Worm (Caenorhabditis elegans): ENCODE data around the gene W07A12.8.

ce11 chrII:9113759-9114158 lies 51.9 kb downstream of the W07A12.8 start:
- no peak for TF ChIP-seq lin-11 (tag; optimal IDR thresholded peaks at IDR 0.05)
- no peak for TF ChIP-seq ztf-11 (tag; optimal IDR thresholded peaks at IDR 0.05)
- no peak for TF ChIP-seq dmd-4 (tag; optimal IDR thresholded peaks at IDR 0.05)
- no peak for TF ChIP-seq aly-2 (tag; optimal IDR thresholded peaks at IDR 0.05)
- TF ChIP-seq ceh-82 (tag; optimal IDR thresholded peaks at IDR 0.05), result no peak
- TF ChIP-seq mab-5 (tag; optimal IDR thresholded peaks at IDR 0.05), result no peak
- TF ChIP-seq lin-13 (GFP tag; optimal IDR thresholded peaks at IDR 0.05), result no peak
- TF ChIP-seq snpc-4 (tag; optimal IDR thresholded peaks at IDR 0.05), result no peak
- no peak for TF ChIP-seq elt-1 (tag; optimal IDR thresholded peaks at IDR 0.05)
- TF ChIP-seq lin-39 (tag; optimal IDR thresholded peaks at IDR 0.05), result no peak
- peak; percentile 46 for TF ChIP-seq sma-9 (GFP tag; optimal IDR thresholded peaks at IDR 0.05)
- TF ChIP-seq sma-9 (tag; optimal IDR thresholded peaks at IDR 0.05), result no peak
- no peak for TF ChIP-seq R02D3.7 (tag; optimal IDR thresholded peaks at IDR 0.05)
